Fruit fly (Drosophila melanogaster): ENCODE measurements around the gene CG12541.
A peak's percentile ranks its signal among the peaks of the same experiment; 100 is the strongest.

CG12541 gene

dm6 chrX:7004101-7004700 lies 61.7 kb downstream of the CG12541 start (continued):
- TF ChIP-seq CG2129 (GFP tag; IDR thresholded peaks at IDR 0.05; ENCODE audit: partially characterized antibody) (no peak), corto (GFP tag; optimal IDR thresholded peaks at IDR 0.05) (no peak), sna (GFP tag; IDR thresholded peaks at IDR 0.05; ENCODE audit: partially characterized antibody) (no peak), CG11398 (GFP tag; optimal IDR thresholded peaks at IDR 0.05) (peak; percentile 94), CG6765 (GFP tag; optimal IDR thresholded peaks at IDR 0.05) (peak; percentile 35)

dm6 chrX:7001135-7001769 lies 64.6 kb downstream of the CG12541 start:
- no peak for TF ChIP-seq CTCF (GFP tag; optimal IDR thresholded peaks at IDR 0.05)
- TF ChIP-seq CG15601 (tag; optimal IDR thresholded peaks at IDR 0.05) = no peak
- TF ChIP-seq lmd (GFP tag; IDR thresholded peaks at IDR 0.05) = peak; percentile 42; the same call in 1 of the 2 replicates
- peak; percentile 66 for TF ChIP-seq CG2120 (GFP tag; optimal IDR thresholded peaks at IDR 0.05)
- no peak for TF ChIP-seq peb (GFP tag; IDR thresholded peaks at IDR 0.05)
- peak; percentile 4 for TF ChIP-seq Sry-δ (GFP tag; optimal IDR thresholded peaks at IDR 0.05)
- TF ChIP-seq lbe (GFP tag; optimal IDR thresholded peaks at IDR 0.05) = peak; percentile 39
- TF ChIP-seq CG15269 (tag; optimal IDR thresholded peaks at IDR 0.05) = peak; percentile 60
- peak; percentile 8 for TF ChIP-seq exex (tag; optimal IDR thresholded peaks at IDR 0.05)
- TF ChIP-seq CG7745 (tag; optimal IDR thresholded peaks at IDR 0.05) = no peak
- TF ChIP-seq CG2129 (GFP tag; IDR thresholded peaks at IDR 0.05; ENCODE audit: partially characterized antibody) = no peak
- no peak for TF ChIP-seq disco-r (GFP tag; optimal IDR thresholded peaks at IDR 0.05)
- TF ChIP-seq tna (GFP tag; IDR thresholded peaks at IDR 0.05; ENCODE audit: partially characterized antibody) = no peak
- TF ChIP-seq CG31388 (GFP tag; optimal IDR thresholded peaks at IDR 0.05) = no peak
- TF ChIP-seq CG2678 (tag; optimal IDR thresholded peaks at IDR 0.05) = peak; percentile 46
- TF ChIP-seq CoRest (tag; optimal IDR thresholded peaks at IDR 0.05) = peak; percentile 55
- peak; percentile 61 for TF ChIP-seq ara (GFP tag; IDR thresholded peaks at IDR 0.05)
- peak; percentile 7 for TF ChIP-seq Ets65A (GFP tag)
- TF ChIP-seq CG6813 (GFP tag; optimal IDR thresholded peaks at IDR 0.05) = peak; percentile 53
- peak; percentile 21 for TF ChIP-seq Hsf (GFP tag; optimal IDR thresholded peaks at IDR 0.05)
- peak; percentile 47 for TF ChIP-seq CG12391 (tag; optimal IDR thresholded peaks at IDR 0.05)
- no peak for TF ChIP-seq CG7963 (GFP tag; IDR thresholded peaks at IDR 0.05; ENCODE audit: partially characterized antibody)
- TF ChIP-seq CG1024 (GFP tag; IDR thresholded peaks at IDR 0.05) = peak; percentile 45
- TF ChIP-seq Atf-2 (GFP tag; optimal IDR thresholded peaks at IDR 0.05) = no peak
- TF ChIP-seq bigmax (GFP tag; optimal IDR thresholded peaks at IDR 0.05) = no peak
- TF ChIP-seq HLH4C (GFP tag; IDR thresholded peaks at IDR 0.05; ENCODE audit: partially characterized antibody) = no peak
- 0 out of 2 replicates have a peak, but pooled peaks have one; percentile 15 for TF ChIP-seq CG4730 (GFP tag; IDR thresholded peaks at IDR 0.05)
- TF ChIP-seq CG13296 (GFP tag; optimal IDR thresholded peaks at IDR 0.05) = peak; percentile 14
- TF ChIP-seq CG16815 (GFP tag; optimal IDR thresholded peaks at IDR 0.05) = no peak
- no peak for TF ChIP-seq tio (GFP tag; optimal IDR thresholded peaks at IDR 0.05)
- no peak for TF ChIP-seq pfk (GFP tag; optimal IDR thresholded peaks at IDR 0.05)
- peak; percentile 27; the same call in 1 of the 2 replicates for TF ChIP-seq CG10366 (GFP tag; IDR thresholded peaks at IDR 0.05)
- no peak for TF ChIP-seq Myb (GFP tag; optimal IDR thresholded peaks at IDR 0.05)
- peak; percentile 81 for TF ChIP-seq Rfx (GFP tag; IDR thresholded peaks at IDR 0.05)
- TF ChIP-seq CG33557 (GFP tag; optimal IDR thresholded peaks at IDR 0.05) = no peak
- TF ChIP-seq CG34422 (GFP tag; IDR thresholded peaks at IDR 0.05) = 0 out of 3 replicates have a peak, but pooled peaks have one; percentile 62
- no peak for TF ChIP-seq CG16813 (GFP tag; IDR thresholded peaks at IDR 0.05; ENCODE audit: partially characterized antibody)
- no peak for TF ChIP-seq fd102C (GFP tag; optimal IDR thresholded peaks at IDR 0.05)
- TF ChIP-seq CG3065 (GFP tag; optimal IDR thresholded peaks at IDR 0.05) = no peak
- TF ChIP-seq tup (GFP tag; optimal IDR thresholded peaks at IDR 0.05) = peak; percentile 8
- TF ChIP-seq ken (GFP tag; IDR thresholded peaks at IDR 0.05) = no peak
- TF ChIP-seq dysf (GFP tag; IDR thresholded peaks at IDR 0.05) = peak; percentile 75
- TF ChIP-seq CG17912 (GFP tag; optimal IDR thresholded peaks at IDR 0.05) = no peak

All from whole organism, embryonic.